Fruit fly (Drosophila melanogaster) whole organism, embryonic: ENCODE results near the gene CG42553.

Experiments
- Aef1 ChIP-seq: fragments of 200-800 bp; sonication (Bioruptor generic); IDR thresholded peaks from 3 replicates; pipeline ENCODE4 v1.3.6; 2022; ENCODE audit warnings: missing biosample characterization, missing genetic modification characterization
- BtbVII ChIP-seq: fragments of 200-800 bp; sonication (Bioruptor generic); optimal IDR thresholded peaks from 3 replicates; lab custom pipeline; 2017; ENCODE audit warnings: missing biosample characterization, mild to moderate bottlenecking, missing genetic modification characterization
- CG12942 ChIP-seq: fragments of 200-800 bp; sonication (Bioruptor generic); optimal IDR thresholded peaks from 3 replicates; lab custom pipeline; 2016; ENCODE audit warnings: missing biosample characterization, missing genetic modification characterization
- CG13287 ChIP-seq: fragments of 200-800 bp; sonication (Bioruptor generic); IDR thresholded peaks from 2 replicates; pipeline ENCODE4 v1.3.6; 2022; ENCODE audit warnings: missing biosample characterization, missing genetic modification characterization; ENCODE audit not compliant: partially characterized antibody
- CG15514 ChIP-seq: fragments of 200-800 bp; sonication (Bioruptor generic); optimal IDR thresholded peaks from 3 replicates; lab custom pipeline; 2017; ENCODE audit warnings: missing biosample characterization, missing genetic modification characterization, mild to moderate bottlenecking, moderate library complexity, missing genetic modification reagents
- CG17802 ChIP-seq: fragments of 200-800 bp; sonication (Bioruptor generic); optimal IDR thresholded peaks from 2 replicates; lab custom pipeline; 2018; ENCODE audit warnings: missing biosample characterization, mild to moderate bottlenecking, missing genetic modification characterization, moderate library complexity
- CG2678 ChIP-seq: fragments of 200-800 bp; sonication (Bioruptor generic); optimal IDR thresholded peaks from 3 replicates; lab custom pipeline; 2019; ENCODE audit warnings: missing biosample characterization, mild to moderate bottlenecking, missing genetic modification characterization, moderate library complexity
- CG32532 ChIP-seq: fragments of 200-800 bp; sonication (Bioruptor generic); IDR thresholded peaks from 2 replicates; pipeline ENCODE4 v1.3.6; 2022; ENCODE audit warnings: missing biosample characterization, missing genetic modification characterization
- CG32767 ChIP-seq: fragments of 200-800 bp; sonication (Bioruptor generic); IDR thresholded peaks from 2 replicates; pipeline ENCODE4 v1.3.6; 2022; ENCODE audit warnings: missing biosample characterization, missing genetic modification characterization
- CG34224 ChIP-seq: fragments of 200-800 bp; sonication (Bioruptor generic); IDR thresholded peaks from 3 replicates; pipeline ENCODE4 v1.3.6; 2022; ENCODE audit warnings: missing biosample characterization, missing genetic modification characterization; ENCODE audit not compliant: partially characterized antibody
- CG3726 ChIP-seq: fragments of 200-800 bp; sonication (Bioruptor generic); IDR thresholded peaks from 3 replicates; pipeline ENCODE4, ENCODE4 v1.3.6; 2022; ENCODE audit warnings: missing biosample characterization, missing genetic modification characterization
- CG43689 ChIP-seq: fragments of 200-800 bp; sonication (Bioruptor generic); IDR thresholded peaks from 2 replicates; pipeline ENCODE4 v1.3.6; 2022; ENCODE audit warnings: missing biosample characterization, missing genetic modification characterization
- CoRest ChIP-seq: fragments of 200-800 bp; sonication (Bioruptor generic); optimal IDR thresholded peaks from 3 replicates; lab custom pipeline; 2018; ENCODE audit warnings: missing biosample characterization, mild to moderate bottlenecking, missing genetic modification characterization, moderate library complexity
- Dip2 ChIP-seq: fragments of 200-800 bp; sonication (Bioruptor generic); IDR thresholded peaks from 2 replicates; pipeline ENCODE4 v1.3.6; 2022; ENCODE audit warnings: missing biosample characterization, missing genetic modification characterization
- HHEX ChIP-seq: fragments of 200-800 bp; sonication (Bioruptor generic); optimal IDR thresholded peaks from 3 replicates; lab custom pipeline; 2017; ENCODE audit warnings: missing biosample characterization, mild to moderate bottlenecking, missing genetic modification characterization, missing genetic modification reagents
- HLH4C ChIP-seq: fragments of 200-800 bp; sonication (Bioruptor generic); IDR thresholded peaks from 3 replicates; pipeline ENCODE4 v1.3.6; 2022; ENCODE audit warnings: missing biosample characterization, missing genetic modification characterization; ENCODE audit not compliant: partially characterized antibody
- NC2α ChIP-seq: fragments of 200-800 bp; sonication (Bioruptor generic); optimal IDR thresholded peaks from 2 replicates; lab custom pipeline; 2016; ENCODE audit warnings: missing biosample characterization, missing genetic modification characterization
- Oli ChIP-seq: fragments of 200-800 bp; sonication (Bioruptor generic); optimal IDR thresholded peaks from 2 replicates; lab custom pipeline; 2018; ENCODE audit warnings: missing biosample characterization, mild to moderate bottlenecking, missing genetic modification characterization, moderate library complexity
- Side ChIP-seq: fragments of 200-800 bp; sonication (Bioruptor generic); optimal IDR thresholded peaks from 2 replicates; lab custom pipeline; 2016; ENCODE audit warnings: missing biosample characterization, missing genetic modification characterization
- Sox100B ChIP-seq: fragments of 200-800 bp; sonication (Bioruptor generic); optimal IDR thresholded peaks from 3 replicates; lab custom pipeline; 2018; ENCODE audit warnings: missing biosample characterization, mild to moderate bottlenecking, missing genetic modification characterization
- Spps ChIP-seq: fragments of 200-800 bp; sonication (Bioruptor generic); optimal IDR thresholded peaks from 2 replicates; lab custom pipeline; 2018; ENCODE audit warnings: missing biosample characterization, mild to moderate bottlenecking, missing genetic modification characterization
- TFAM ChIP-seq: fragments of 200-800 bp; sonication (Bioruptor generic); optimal IDR thresholded peaks from 2 replicates; lab custom pipeline; 2017; ENCODE audit warnings: missing biosample characterization, missing genetic modification characterization, inconsistent platforms
- Vsx1 ChIP-seq: fragments of 200-800 bp; sonication (Bioruptor generic); optimal IDR thresholded peaks from 2 replicates; lab custom pipeline; 2017; ENCODE audit warnings: missing biosample characterization, mild to moderate bottlenecking, missing genetic modification characterization, missing genetic modification reagents
- az2 ChIP-seq: fragments of 200-800 bp; sonication (Bioruptor generic); optimal IDR thresholded peaks from 3 replicates; lab custom pipeline; 2016; ENCODE audit warnings: missing biosample characterization, missing genetic modification characterization
- br ChIP-seq: fragments of >200 bp; optimal IDR thresholded peaks from 2 replicates; lab custom pipeline; 2017
- btn ChIP-seq: fragments of 200-800 bp; sonication (Bioruptor generic); optimal IDR thresholded peaks from 2 replicates; lab custom pipeline; 2016; ENCODE audit warnings: missing biosample characterization, missing genetic modification characterization
- cato ChIP-seq: fragments of 200-800 bp; sonication (Bioruptor generic); optimal IDR thresholded peaks from 2 replicates; lab custom pipeline; 2016; ENCODE audit warnings: missing biosample characterization, missing genetic modification characterization, borderline replicate concordance
- caup ChIP-seq: fragments of 200-800 bp; sonication (Bioruptor generic); optimal IDR thresholded peaks from 3 replicates; lab custom pipeline; 2017; ENCODE audit warnings: missing biosample characterization, mild to moderate bottlenecking, missing genetic modification characterization, moderate library complexity; ENCODE audit not compliant: severe bottlenecking
- croc ChIP-seq: fragments of 200-800 bp; sonication (Bioruptor generic); conservative IDR thresholded peaks from 3 replicates; pipeline ENCODE4 v1.3.6; 2022; ENCODE audit warnings: missing biosample characterization, missing genetic modification characterization
- dimm ChIP-seq: fragments of 200-800 bp; sonication (Bioruptor generic); IDR thresholded peaks from 2 replicates; pipeline ENCODE4 v1.3.6; 2022; ENCODE audit warnings: missing biosample characterization, missing genetic modification characterization
- dmrt99B ChIP-seq: fragments of 200-800 bp; sonication (Bioruptor generic); optimal IDR thresholded peaks from 2 replicates; lab custom pipeline; 2018; ENCODE audit warnings: missing biosample characterization, mild to moderate bottlenecking, missing genetic modification characterization, moderate library complexity
- ems ChIP-seq: fragments of 200-800 bp; sonication (Bioruptor generic); optimal IDR thresholded peaks from 3 replicates; lab custom pipeline; 2016; ENCODE audit warnings: missing biosample characterization, missing genetic modification characterization
- gcm2 ChIP-seq: fragments of 200-800 bp; sonication (Bioruptor generic); optimal IDR thresholded peaks from 2 replicates; lab custom pipeline; 2016; ENCODE audit warnings: missing biosample characterization, missing genetic modification characterization
- gfzf ChIP-seq: fragments of 200-800 bp; sonication (Bioruptor generic); optimal IDR thresholded peaks from 2 replicates; lab custom pipeline; 2016; ENCODE audit warnings: missing biosample characterization, mild to moderate bottlenecking, missing genetic modification characterization, moderate library complexity
- gro ChIP-seq: fragments of 200-800 bp; sonication (Bioruptor generic); optimal IDR thresholded peaks from 2 replicates; lab custom pipeline; 2016; ENCODE audit warnings: missing biosample characterization, missing genetic modification characterization
- gsb ChIP-seq: fragments of 200-800 bp; sonication (Bioruptor generic); IDR thresholded peaks from 2 replicates; pipeline ENCODE4 v1.3.6; 2022; ENCODE audit warnings: missing biosample characterization, missing genetic modification characterization
- gt ChIP-seq: fragments of 200-800 bp; sonication (Bioruptor generic); IDR thresholded peaks from 2 replicates; pipeline ENCODE4 v1.3.6; 2022; ENCODE audit warnings: missing biosample characterization, missing genetic modification characterization
- hkb ChIP-seq, 2 experiments: fragments of 200-800 bp in 1 of 2; fragments of >200 bp in 1 of 2; sonication (Bioruptor generic) in 1 of 2; IDR thresholded peaks in 1 of 2; optimal IDR thresholded peaks in 1 of 2; 2 replicates each; pipeline versions ENCODE4 v1.3.6 to Lab custom; 2017 to 2022; ENCODE audit warnings: missing biosample characterization in 1 of 2, missing genetic modification characterization in 1 of 2
- lbe ChIP-seq: fragments of 200-800 bp; sonication (Bioruptor generic); optimal IDR thresholded peaks from 2 replicates; lab custom pipeline; 2016; ENCODE audit warnings: missing biosample characterization, mild to moderate bottlenecking, missing genetic modification characterization
- lilli ChIP-seq: fragments of 200-800 bp; sonication (Bioruptor generic); optimal IDR thresholded peaks from 3 replicates; lab custom pipeline; 2016; ENCODE audit warnings: missing biosample characterization, missing genetic modification characterization
- nerfin-1 ChIP-seq: fragments of 200-800 bp; sonication (Bioruptor generic); optimal IDR thresholded peaks from 3 replicates; lab custom pipeline; 2019; ENCODE audit warnings: missing biosample characterization, mild to moderate bottlenecking, missing genetic modification characterization, moderate library complexity
- sima ChIP-seq: fragments of 200-800 bp; sonication (Bioruptor generic); optimal IDR thresholded peaks from 2 replicates; lab custom pipeline; 2016; ENCODE audit warnings: missing biosample characterization, missing genetic modification characterization
- sob ChIP-seq: fragments of 200-800 bp; sonication (Bioruptor generic); IDR thresholded peaks from 2 replicates; pipeline ENCODE4 v1.3.6; 2022; ENCODE audit warnings: missing biosample characterization, missing genetic modification characterization
- sr ChIP-seq: fragments of 200-800 bp; sonication (Bioruptor generic); IDR thresholded peaks from 3 replicates; pipeline ENCODE4 v1.3.6; 2022; ENCODE audit warnings: missing biosample characterization, missing genetic modification characterization
- tgo ChIP-seq: fragments of 200-800 bp; sonication (Bioruptor generic); IDR thresholded peaks from 3 replicates; pipeline ENCODE4 v1.3.6; 2022; ENCODE audit warnings: missing biosample characterization, missing genetic modification characterization
- tll ChIP-seq, 2 experiments: fragments of 200-800 bp in 1 of 2; fragments of >200 bp in 1 of 2; sonication (Bioruptor generic) in 1 of 2; optimal IDR thresholded peaks; 2 replicates each; lab custom pipeline; 2017 to 2019; ENCODE audit warnings: missing biosample characterization in 2 of 2, missing genetic modification characterization in 2 of 2, mild to moderate bottlenecking in 1 of 2, moderate library complexity in 1 of 2
- trh ChIP-seq: fragments of 200-800 bp; sonication (Bioruptor generic); optimal IDR thresholded peaks from 2 replicates; lab custom pipeline; 2016; ENCODE audit warnings: missing biosample characterization, missing genetic modification characterization
- unc-4 ChIP-seq: fragments of 200-800 bp; sonication (Bioruptor generic); IDR thresholded peaks from 2 replicates; pipeline ENCODE4 v1.3.6; 2022; ENCODE audit warnings: missing biosample characterization, missing genetic modification characterization; ENCODE audit not compliant: partially characterized antibody
- vvl ChIP-seq: fragments of 200-800 bp; sonication (Bioruptor generic); IDR thresholded peaks from 2 replicates; pipeline ENCODE4 v1.3.6; 2022; ENCODE audit warnings: missing biosample characterization, missing genetic modification characterization
- wor ChIP-seq: fragments of 200-800 bp; sonication (Bioruptor generic); IDR thresholded peaks from 2 replicates; pipeline ENCODE4 v1.3.6; 2022; ENCODE audit warnings: missing biosample characterization, missing genetic modification characterization
- yki ChIP-seq: fragments of >200 bp; optimal IDR thresholded peaks from 3 replicates; lab custom pipeline; 2018
- zfh2 ChIP-seq: fragments of 200-800 bp; sonication (Bioruptor generic); optimal IDR thresholded peaks from 2 replicates; lab custom pipeline; 2016; ENCODE audit warnings: missing biosample characterization, missing genetic modification characterization

CG42553 gene

dm6 chr3L:884239-884638 lies 50.3 kb downstream of the CG42553 start (continued):
- TF ChIP-seq caup (GFP tag; lab: Kevin White, UChicago) (peak; percentile 28), dmrt99B (tag; lab: Kevin White, UChicago) (no peak), CG34224 (GFP tag; lab: Robert Waterston, UW) (no peak), sr (GFP tag; lab: Robert Waterston, UW) (no peak), CG13287 (GFP tag; lab: Robert Waterston, UW) (no peak), Vsx1 (no peak), wor (GFP tag; lab: Robert Waterston, UW) (no peak), zfh2 (GFP tag; lab: Kevin White, UChicago) (no peak), cato (no peak), Side (GFP tag; lab: Kevin White, UChicago) (no peak), Aef1 (peak; percentile 40; the same call in 1 of the 3 replicates), ems (GFP tag; lab: Kevin White, UChicago) (no peak), hkb (optimal IDR thresholded peaks at IDR 0.05; lab: Kevin White, UChicago) (no peak), hkb (GFP tag; IDR thresholded peaks at IDR 0.05; lab: Robert Waterston, UW) (0 out of 2 replicates have a peak, but pooled peaks have one; percentile 42), Sox100B (GFP tag; lab: Kevin White, UChicago) (no peak), gsb (no peak), yki (lab: Kevin White, UChicago) (no peak), vvl (GFP tag; lab: Robert Waterston, UW) (peak; percentile 30; the same call in 1 of the 2 replicates), gt (no peak), CG43689 (GFP tag; lab: Robert Waterston, UW) (no peak), Spps (tag; lab: Kevin White, UChicago) (no peak), lilli (GFP tag; lab: Kevin White, UChicago) (no peak), CoRest (no peak), CG12942 (no peak), gcm2 (GFP tag; lab: Kevin White, UChicago) (no peak), CG32767 (GFP tag; lab: Robert Waterston, UW) (no peak), CG17802 (no peak), dimm (no peak), tll (GFP tag; optimal IDR thresholded peaks at IDR 0.05; lab: Kevin White, UChicago) (no peak), croc (GFP tag; lab: Robert Waterston, UW) (no peak), btn (no peak), Dip2 (no peak), HLH4C (GFP tag; lab: Robert Waterston, UW) (no peak), Oli (tag; lab: Kevin White, UChicago) (no peak), CG15514 (GFP tag; lab: Kevin White, UChicago) (no peak), sob (GFP tag; lab: Robert Waterston, UW) (peak; percentile 23; the same call in 1 of the 2 replicates), gro (no peak), CG32532 (GFP tag; lab: Robert Waterston, UW) (peak; percentile 58), HHEX (no peak), nerfin-1 (tag; lab: Kevin White, UChicago) (no peak), CG2678 (tag; lab: Kevin White, UChicago) (peak; percentile 27), lbe (no peak), BtbVII (GFP tag; lab: Kevin White, UChicago) (no peak), NC2α (GFP tag; lab: Kevin White, UChicago) (no peak), br (lab: Kevin White, UChicago) (no peak), gfzf (no peak), TFAM (no peak), trh (GFP tag; lab: Kevin White, UChicago) (no peak), sima (no peak), tgo (no peak), az2 (GFP tag; lab: Kevin White, UChicago) (no peak), CG3726 (GFP tag; lab: Robert Waterston, UW) (no peak), unc-4 (GFP tag; lab: Robert Waterston, UW) (no peak)
